Worm (Caenorhabditis elegans) whole organism, young adult: ENCODE results near the gene Y67D2.2.

Experiments
- F33H1.4 ChIP-seq: fragments of 200-800 bp; sonication (Bioruptor generic); IDR thresholded peaks from 2 replicates; pipeline ENCODE4 v1.3.6; 2022; ENCODE audit warnings: missing genetic modification reagents, missing genetic modification characterization, missing compliant biosample characterization
- F39B2.1 ChIP-seq: fragments of 200-800 bp; sonication (Bioruptor generic); IDR thresholded peaks from 2 replicates; pipeline ENCODE4 v1.3.6; 2022; ENCODE audit warnings: missing genetic modification reagents, missing genetic modification characterization, missing compliant biosample characterization
- ceh-58 ChIP-seq: fragments of 200-800 bp; sonication (Bioruptor generic); IDR thresholded peaks from 2 replicates; pipeline ENCODE4 v1.3.6; 2022; ENCODE audit warnings: missing genetic modification characterization, missing compliant biosample characterization
- hlh-26 ChIP-seq: fragments of 200-800 bp; sonication (Bioruptor generic); conservative IDR thresholded peaks from 2 replicates; pipeline ENCODE4 v1.3.6; 2022; ENCODE audit warnings: missing genetic modification reagents, missing genetic modification characterization, missing compliant biosample characterization
- let-526 ChIP-seq: fragments of 200-800 bp; sonication (Bioruptor generic); IDR thresholded peaks from 2 replicates; pipeline ENCODE4 v1.3.6; 2022; ENCODE audit warnings: missing genetic modification reagents, missing genetic modification characterization, missing compliant biosample characterization
- rcor-1 ChIP-seq: fragments of 200-800 bp; sonication (Bioruptor generic); IDR thresholded peaks from 2 replicates; pipeline ENCODE4 v1.3.6; 2022; ENCODE audit warnings: missing genetic modification reagents, missing genetic modification characterization, missing compliant biosample characterization
- rec-8 ChIP-seq, 2 experiments: sonication (generic microtip); optimal IDR thresholded peaks; 2 replicates each; lab custom pipeline; 2016; ENCODE audit warnings: mild to moderate bottlenecking in 2 of 2, missing genetic modification characterization in 2 of 2, missing genetic modification reagents in 2 of 2, missing genotype in 2 of 2, missing biosample characterization in 1 of 2, missing compliant biosample characterization in 1 of 2, moderate library complexity in 1 of 2
- sea-2 ChIP-seq: fragments of 200-800 bp; sonication (Bioruptor generic); IDR thresholded peaks from 2 replicates; pipeline ENCODE4 v1.3.6; 2022; ENCODE audit warnings: missing genetic modification characterization, missing compliant biosample characterization

- TF ChIP-seq ceh-58 (no peak), F39B2.1 (GFP tag; lab: Robert Waterston, UW) (no peak), sea-2 (no peak), F33H1.4 (GFP tag; lab: Robert Waterston, UW) (no peak), let-526 (GFP tag; lab: Robert Waterston, UW) (no peak), rec-8 (tag; optimal IDR thresholded peaks at IDR 0.05; lab: Kevin White, UChicago) (no peak), rcor-1 (GFP tag; lab: Robert Waterston, UW) (no peak), hlh-26 (GFP tag; lab: Robert Waterston, UW) (no peak)
Observed at ce11 chrIII:1607659-1608058, 49.1 kb downstream of the Y67D2.2 start.
